Worm (Caenorhabditis elegans): ENCODE results near the gene pfut-1.

Gene pfut-1

DNA sequence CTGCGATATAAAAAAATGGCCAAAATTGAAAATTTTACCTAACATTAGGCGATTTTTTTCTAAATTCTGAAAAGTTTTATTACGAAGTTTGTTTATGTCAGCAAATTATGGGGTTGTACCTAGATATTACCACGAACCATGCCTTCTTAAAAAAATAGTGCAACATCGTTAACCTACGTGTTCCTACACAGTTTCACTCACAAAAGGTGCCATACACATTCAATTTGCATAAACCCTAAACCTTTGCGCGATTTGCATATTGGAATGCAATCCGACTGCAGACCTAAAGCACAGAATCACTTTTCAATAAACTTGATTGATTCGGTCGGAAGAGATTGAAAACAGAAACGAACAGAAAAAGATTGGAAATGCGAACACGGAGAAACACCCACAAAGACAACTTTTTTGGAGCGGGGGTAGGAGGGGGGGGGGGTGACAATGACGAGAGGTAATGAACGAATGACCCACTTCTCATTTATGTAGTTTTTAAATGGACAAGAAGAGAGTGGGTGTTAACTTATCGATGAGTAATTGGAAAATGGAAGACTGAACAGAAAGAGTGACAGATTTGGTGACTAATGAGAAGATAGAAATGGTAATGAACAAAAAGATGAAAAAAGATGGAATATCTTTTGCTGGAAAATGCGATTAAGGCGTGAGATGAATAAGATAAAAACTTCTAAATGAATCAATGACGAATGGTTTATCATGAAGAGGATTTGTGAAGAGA is 9.4 kb upstream of the pfut-1 start:
- TF ChIP-seq daf-16 (GFP tag; optimal IDR thresholded peaks at IDR 0.05) (no peak), daf-16 (tag; optimal IDR thresholded peaks at IDR 0.05) (peak; percentile 4), unc-62 (GFP tag; optimal IDR thresholded peaks at IDR 0.05 in 1 of 2) (peak in 1 of 2 experiments; percentile 89), unc-62 (tag; optimal IDR thresholded peaks at IDR 0.05) (no peak), aha-1 (tag) (peak; percentile 94), nhr-28 (tag; optimal IDR thresholded peaks at IDR 0.05) (peak; percentile 36), hlh-11 (tag; optimal IDR thresholded peaks at IDR 0.05) (peak; percentile 18), unc-39 (tag; optimal IDR thresholded peaks at IDR 0.05) (no peak)

- TF ChIP-seq tag-97 (GFP tag; IDR thresholded peaks at IDR 0.05) (no peak), dve-1 (tag; optimal IDR thresholded peaks at IDR 0.05; ENCODE audit: insufficient read depth) (peak; percentile 10), zip-11 (GFP tag; IDR thresholded peaks at IDR 0.05) (no peak), ceh-62 (tag; optimal IDR thresholded peaks at IDR 0.05) (no peak), mes-2 (tag; optimal IDR thresholded peaks at IDR 0.05; ENCODE audit: poor library complexity, severe bottlenecking) (peak; percentile 69), hmg-1.1 (GFP tag; IDR thresholded peaks at IDR 0.05) (peak; percentile 64; the same call in 1 of the 2 replicates), F49E8.2 (tag; optimal IDR thresholded peaks at IDR 0.05; ENCODE audit: borderline replicate concordance) (no peak), mxl-2 (GFP tag; conservative IDR thresholded peaks at IDR 0.05) (no peak), dmd-6 (GFP tag; IDR thresholded peaks at IDR 0.05) (peak; percentile 23; the same call in 1 of the 2 replicates), ZK546.5 (tag; optimal IDR thresholded peaks at IDR 0.05) (no peak), madf-9 (GFP tag; conservative IDR thresholded peaks at IDR 0.05) (no peak), T20F7.1 (GFP tag; optimal IDR thresholded peaks at IDR 0.05) (peak; percentile 93), ceh-32 (tag; optimal IDR thresholded peaks at IDR 0.05; ENCODE audit: poor library complexity) (no peak), mep-1 (tag; optimal IDR thresholded peaks at IDR 0.05) (peak; percentile 49), zip-2 (tag; optimal IDR thresholded peaks at IDR 0.05) (no peak), saeg-2 (GFP tag; IDR thresholded peaks at IDR 0.05) (no peak), nhr-102 (tag; optimal IDR thresholded peaks at IDR 0.05) (peak; percentile 13), mdl-1 (tag; optimal IDR thresholded peaks at IDR 0.05) (peak in 1 of 2 experiments; percentile 45), spr-1 (tag; optimal IDR thresholded peaks at IDR 0.05) (peak; percentile 0), unc-130 (GFP tag; optimal IDR thresholded peaks at IDR 0.05) (no peak), daf-16 (GFP tag; optimal IDR thresholded peaks at IDR 0.05) (no peak), daf-16 (tag; optimal IDR thresholded peaks at IDR 0.05) (peak; percentile 10), aha-1 (tag) (peak; percentile 95), daf-8 (GFP tag; IDR thresholded peaks at IDR 0.05) (no peak), hlh-30 (tag; optimal IDR thresholded peaks at IDR 0.05; ENCODE audit: insufficient read depth) (peak; percentile 10), snpc-4 (tag; optimal IDR thresholded peaks at IDR 0.05) (no peak), nhr-77 (tag; optimal IDR thresholded peaks at IDR 0.05) (no peak), lsy-2 (tag; optimal IDR thresholded peaks at IDR 0.05) (peak in 1 of 2 experiments; percentile 47), unc-39 (tag; optimal IDR thresholded peaks at IDR 0.05) (no peak), fkh-10 (GFP tag; optimal IDR thresholded peaks at IDR 0.05) (no peak), D1046.2 (GFP tag; IDR thresholded peaks at IDR 0.05) (no peak), mxl-3 (GFP tag; optimal IDR thresholded peaks at IDR 0.05) (peak; percentile 96), lin-39 (tag; optimal IDR thresholded peaks at IDR 0.05) (no peak), rbr-2 (tag; optimal IDR thresholded peaks at IDR 0.05) (peak; percentile 35), hif-1 (tag; optimal IDR thresholded peaks at IDR 0.05) (peak in 1 of 2 experiments; percentile 17), R02D3.7 (tag; optimal IDR thresholded peaks at IDR 0.05) (peak; percentile 59), hlh-11 (tag; optimal IDR thresholded peaks at IDR 0.05) (peak; percentile 33), set-16 (GFP tag; IDR thresholded peaks at IDR 0.05) (no peak), ztf-11 (tag; optimal IDR thresholded peaks at IDR 0.05) (no peak), vab-7 (GFP tag; IDR thresholded peaks at IDR 0.05) (no peak), nhr-10 (tag; optimal IDR thresholded peaks at IDR 0.05) (no peak), nhr-28 (tag; optimal IDR thresholded peaks at IDR 0.05) (no peak)
Observed at ce11 chrX:3159542-3159941, 6.1 kb upstream of the pfut-1 start, which contains the start of gene gcc-1. TSS of gene gcc-1 (plus strand) at chrX:3159940.

Data from whole organism, L4 larva.